Fruit fly (Drosophila melanogaster) Kc167 (cell line): ENCODE data around the gene Frl.

Experiments
- Sin3A ChIP-seq: fragments of >200 bp; optimal IDR thresholded peaks from 2 replicates; lab custom pipeline; 2018; ENCODE audit warnings: missing external identifiers
- ttk ChIP-seq: sonication (Bioruptor generic); optimal IDR thresholded peaks from 2 replicates; lab custom pipeline; 2017; ENCODE audit warnings: missing external identifiers

DNA sequence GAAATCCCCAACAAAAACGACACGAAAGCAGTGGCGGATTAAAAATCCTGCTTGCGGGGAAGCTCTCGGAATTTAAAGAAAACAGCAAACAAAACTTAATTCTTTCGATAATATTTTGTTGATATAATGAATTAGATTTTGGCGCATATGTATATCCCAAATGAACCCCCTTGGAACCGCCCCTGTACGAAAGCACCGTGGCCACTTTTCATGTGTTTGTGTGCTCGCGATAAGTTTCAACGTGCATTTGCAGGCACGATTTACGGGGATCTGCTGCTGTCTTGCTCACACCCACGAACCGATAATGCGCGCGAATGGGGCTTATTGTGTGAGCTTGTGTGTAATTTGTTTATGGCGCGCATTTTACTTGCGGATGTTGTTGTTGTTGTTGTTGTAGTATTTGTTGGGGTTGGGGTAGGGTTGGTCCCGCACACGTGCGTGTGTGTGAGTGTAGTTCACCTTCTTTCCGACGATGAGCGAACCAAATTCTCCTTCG lies 48.0 kb upstream of the Frl start:
- no peak for TF ChIP-seq ttk
- no peak for TF ChIP-seq Sin3A (lab: Kevin White, UChicago)
